Worm (Caenorhabditis elegans) whole organism, late embryonic: ENCODE data around the gene eif-1.

Experiments
- K09A11.1 ChIP-seq: sonication (generic microtip); optimal IDR thresholded peaks from 2 replicates; lab custom pipeline; 2017; ENCODE audit warnings: antibody characterized with exemption, mild to moderate bottlenecking, missing genetic modification characterization, missing compliant biosample characterization; ENCODE audit not compliant: insufficient read depth
- T23F11.4 ChIP-seq: fragments of 200-800 bp; sonication (Bioruptor generic); optimal IDR thresholded peaks from 2 replicates; lab custom pipeline; 2018; ENCODE audit warnings: mild to moderate bottlenecking, missing genetic modification characterization, missing compliant biosample characterization
- Y22D7AL.16 ChIP-seq: sonication (generic microtip); optimal IDR thresholded peaks from 2 replicates; lab custom pipeline; 2016; ENCODE audit warnings: missing genetic modification characterization, missing compliant biosample characterization
- ahr-1 ChIP-seq: sonication (generic microtip); optimal IDR thresholded peaks from 2 replicates; lab custom pipeline; 2016; ENCODE audit warnings: missing genetic modification characterization, missing compliant biosample characterization
- ama-1 ChIP-seq: fragments of 150-350 bp; optimal IDR thresholded peaks from 2 replicates; lab custom pipeline; 2014
- ceh-14 ChIP-seq: sonication (generic microtip); optimal IDR thresholded peaks from 2 replicates; lab custom pipeline; 2016; ENCODE audit warnings: missing genotype, missing genetic modification characterization, missing compliant biosample characterization
- ceh-19 ChIP-seq: fragments of 200-800 bp; sonication (Bioruptor generic); optimal IDR thresholded peaks from 2 replicates; lab custom pipeline; 2018; ENCODE audit warnings: mild to moderate bottlenecking, missing genetic modification characterization, missing compliant biosample characterization
- ceh-2 ChIP-seq: sonication (generic microtip); optimal IDR thresholded peaks from 2 replicates; lab custom pipeline; 2016; ENCODE audit warnings: missing genotype, missing genetic modification characterization, missing compliant biosample characterization
- ceh-22 ChIP-seq: sonication (generic microtip); optimal IDR thresholded peaks from 2 replicates; lab custom pipeline; 2017; ENCODE audit warnings: missing biosample characterization, missing genetic modification characterization
- ceh-30 ChIP-seq: fragments of 150-350 bp; optimal IDR thresholded peaks from 2 replicates; lab custom pipeline; 2014; ENCODE audit warnings: missing biosample characterization, missing genetic modification characterization
- ceh-48 ChIP-seq: sonication (generic microtip); optimal IDR thresholded peaks from 2 replicates; lab custom pipeline; 2016; ENCODE audit warnings: missing genetic modification characterization, inconsistent platforms, missing compliant biosample characterization
- ceh-6 ChIP-seq: fragments of 200-800 bp; sonication (Bioruptor generic); optimal IDR thresholded peaks from 2 replicates; lab custom pipeline; 2018; ENCODE audit warnings: mild to moderate bottlenecking, missing genetic modification characterization, missing compliant biosample characterization
- ceh-9 ChIP-seq: sonication (generic microtip); optimal IDR thresholded peaks from 2 replicates; lab custom pipeline; 2016; ENCODE audit warnings: mild to moderate bottlenecking, missing genetic modification characterization, inconsistent platforms, missing compliant biosample characterization
- elt-2 ChIP-seq: sonication (generic microtip); optimal IDR thresholded peaks from 2 replicates; lab custom pipeline; 2016; ENCODE audit warnings: missing genetic modification reagents, missing genetic modification characterization, missing compliant biosample characterization
- elt-4 ChIP-seq: sonication (generic microtip); optimal IDR thresholded peaks from 2 replicates; lab custom pipeline; 2016; ENCODE audit warnings: missing genetic modification characterization, missing compliant biosample characterization
- eyg-1 ChIP-seq: sonication (generic microtip); optimal IDR thresholded peaks from 2 replicates; lab custom pipeline; 2016; ENCODE audit warnings: missing genotype, missing genetic modification characterization, missing compliant biosample characterization
- fax-1 ChIP-seq: sonication (generic microtip); optimal IDR thresholded peaks from 2 replicates; lab custom pipeline; 2016; ENCODE audit warnings: missing genotype, missing genetic modification characterization, missing compliant biosample characterization
- fkh-10 ChIP-seq: fragments of 150-350 bp; optimal IDR thresholded peaks from 2 replicates; lab custom pipeline; 2014; ENCODE audit warnings: missing biosample characterization, missing genetic modification reagents, missing genetic modification characterization
- fkh-6 ChIP-seq: sonication (generic microtip); optimal IDR thresholded peaks from 2 replicates; lab custom pipeline; 2016; ENCODE audit warnings: missing genetic modification characterization, missing compliant biosample characterization
- gmeb-2 ChIP-seq: sonication (generic microtip); optimal IDR thresholded peaks from 2 replicates; lab custom pipeline; 2016; ENCODE audit warnings: missing genetic modification characterization, inconsistent platforms, missing compliant biosample characterization
- hlh-13 ChIP-seq: fragments of 200-800 bp; sonication (Bioruptor generic); optimal IDR thresholded peaks from 2 replicates; lab custom pipeline; 2018; ENCODE audit warnings: mild to moderate bottlenecking, missing genetic modification characterization, missing compliant biosample characterization
- hlh-6 ChIP-seq: sonication (generic microtip); optimal IDR thresholded peaks from 2 replicates; lab custom pipeline; 2016; ENCODE audit warnings: missing genotype, missing genetic modification characterization, missing compliant biosample characterization
- madf-2 ChIP-seq: sonication (generic microtip); optimal IDR thresholded peaks from 2 replicates; lab custom pipeline; 2017; ENCODE audit warnings: missing genetic modification characterization, missing compliant biosample characterization
- mec-3 ChIP-seq: sonication (generic microtip); optimal IDR thresholded peaks from 2 replicates; lab custom pipeline; 2016; ENCODE audit warnings: borderline replicate concordance, missing genetic modification characterization, missing compliant biosample characterization
- nhr-11 ChIP-seq: fragments of 150-350 bp; optimal IDR thresholded peaks from 2 replicates; lab custom pipeline; 2014; ENCODE audit warnings: missing biosample characterization, missing genetic modification characterization
- npax-4 ChIP-seq: sonication (generic microtip); optimal IDR thresholded peaks from 2 replicates; lab custom pipeline; 2016; ENCODE audit warnings: missing genetic modification characterization, missing compliant biosample characterization
- pag-3 ChIP-seq: sonication (generic microtip); optimal IDR thresholded peaks from 2 replicates; lab custom pipeline; 2016; ENCODE audit warnings: missing compliant biosample characterization, missing genetic modification characterization, borderline replicate concordance
- pat-9 ChIP-seq: fragments of 200-800 bp; sonication (Bioruptor generic); optimal IDR thresholded peaks from 2 replicates; lab custom pipeline; 2018; ENCODE audit warnings: mild to moderate bottlenecking, missing genetic modification characterization, moderate library complexity, missing compliant biosample characterization
- pha-4 ChIP-seq: fragments of 150-350 bp; optimal IDR thresholded peaks from 2 replicates; lab custom pipeline; 2018; ENCODE audit warnings: missing biosample characterization, missing genetic modification reagents, missing genetic modification characterization
- pqm-1 ChIP-seq: sonication (generic microtip); optimal IDR thresholded peaks from 2 replicates; lab custom pipeline; 2016; ENCODE audit warnings: missing genetic modification characterization, missing compliant biosample characterization
- pros-1 ChIP-seq: fragments of 150-350 bp; optimal IDR thresholded peaks from 2 replicates; lab custom pipeline; 2014; ENCODE audit warnings: missing biosample characterization, missing genetic modification reagents, missing genetic modification characterization
- ref-2 ChIP-seq: sonication (generic microtip); optimal IDR thresholded peaks from 2 replicates; lab custom pipeline; 2016; ENCODE audit warnings: missing genetic modification characterization, missing compliant biosample characterization
- rnt-1 ChIP-seq: sonication (generic microtip); optimal IDR thresholded peaks from 2 replicates; lab custom pipeline; 2016; ENCODE audit warnings: missing genetic modification characterization, missing compliant biosample characterization
- sox-2 ChIP-seq: fragments of 200-800 bp; sonication (Bioruptor generic); IDR thresholded peaks from 2 replicates; pipeline ENCODE4 v1.3.6; 2022; ENCODE audit warnings: missing genetic modification reagents, missing genetic modification characterization, missing compliant biosample characterization
- sox-4 ChIP-seq: sonication (generic microtip); optimal IDR thresholded peaks from 2 replicates; lab custom pipeline; 2017; ENCODE audit warnings: mild to moderate bottlenecking, missing genetic modification characterization, inconsistent platforms, missing compliant biosample characterization
- tbx-2 ChIP-seq: sonication (generic microtip); optimal IDR thresholded peaks from 2 replicates; lab custom pipeline; 2016; ENCODE audit warnings: missing genetic modification characterization, missing compliant biosample characterization
- tbx-7 ChIP-seq: sonication (generic microtip); optimal IDR thresholded peaks from 2 replicates; lab custom pipeline; 2016; ENCODE audit warnings: missing genotype, missing genetic modification characterization, missing compliant biosample characterization
- unc-3 ChIP-seq, 2 experiments: fragments of 200-800 bp in 1 of 2; sonication (Bioruptor generic) in 1 of 2; sonication (generic microtip) in 1 of 2; conservative IDR thresholded peaks in 1 of 2; optimal IDR thresholded peaks in 1 of 2; 2 replicates each; pipeline versions ENCODE4 v1.3.6 to Lab custom; 2016 to 2022; ENCODE audit warnings: missing compliant biosample characterization in 2 of 2, missing genetic modification characterization in 2 of 2, missing genetic modification reagents in 1 of 2
- zip-5 ChIP-seq: sonication (generic microtip); optimal IDR thresholded peaks from 2 replicates; lab custom pipeline; 2016; ENCODE audit warnings: missing genetic modification characterization, missing compliant biosample characterization
- ztf-16 ChIP-seq: sonication (generic microtip); optimal IDR thresholded peaks from 2 replicates; lab custom pipeline; 2017; ENCODE audit warnings: missing genetic modification characterization, missing compliant biosample characterization

eif-1 gene

DNA sequence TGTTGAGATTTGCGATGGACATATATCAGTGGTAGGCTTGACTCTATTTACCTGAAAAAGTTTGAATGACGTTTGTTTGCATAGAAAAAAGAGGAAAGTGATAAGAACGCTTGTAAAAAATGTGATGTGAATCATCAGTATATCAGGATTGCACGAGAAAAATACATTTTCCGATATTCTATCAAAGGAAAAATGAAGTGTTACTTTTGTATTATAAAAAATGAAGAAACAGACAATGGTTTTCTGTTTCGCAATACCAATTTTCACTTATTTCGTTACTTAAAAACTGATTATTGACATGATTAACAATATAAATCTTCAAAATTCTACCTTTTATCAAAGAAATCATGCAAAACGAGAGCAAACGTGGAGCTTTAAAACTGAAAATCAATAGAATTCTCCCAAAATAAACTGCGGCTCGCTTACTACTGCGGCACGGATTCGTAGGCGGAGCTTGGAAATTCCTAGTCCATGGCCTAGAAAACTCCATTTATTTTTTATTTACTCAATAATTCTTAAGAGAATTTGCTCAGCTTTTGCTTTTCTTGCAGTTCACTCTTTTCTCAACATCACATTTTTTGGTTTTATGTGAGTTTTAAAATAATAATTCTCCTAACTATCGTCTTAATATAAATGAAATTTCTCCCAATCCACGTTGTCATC lies at the start of gene eif-1, which contains the start of gene vps-24 (continued):
- TF ChIP-seq ztf-16 (tag; lab: Kevin White, UChicago) (no peak), nhr-11 (tag; lab: Kevin White, UChicago) (no peak), ceh-6 (GFP tag; lab: Kevin White, UChicago) (no peak), pat-9 (tag; lab: Kevin White, UChicago) (no peak), fkh-6 (tag; lab: Kevin White, UChicago) (no peak), ceh-14 (tag; lab: Kevin White, UChicago) (peak; percentile 16), fkh-10 (no peak), pros-1 (tag; lab: Kevin White, UChicago) (no peak), sox-2 (GFP tag; lab: Robert Waterston, UW) (no peak), T23F11.4 (GFP tag; lab: Kevin White, UChicago) (no peak), ref-2 (no peak), ama-1 (no peak), gmeb-2 (no peak), tbx-2 (tag; lab: Kevin White, UChicago) (peak; percentile 62), zip-5 (tag; lab: Kevin White, UChicago) (peak; percentile 32), pag-3 (tag; lab: Kevin White, UChicago) (no peak), hlh-13 (GFP tag; lab: Kevin White, UChicago) (no peak)

DNA sequence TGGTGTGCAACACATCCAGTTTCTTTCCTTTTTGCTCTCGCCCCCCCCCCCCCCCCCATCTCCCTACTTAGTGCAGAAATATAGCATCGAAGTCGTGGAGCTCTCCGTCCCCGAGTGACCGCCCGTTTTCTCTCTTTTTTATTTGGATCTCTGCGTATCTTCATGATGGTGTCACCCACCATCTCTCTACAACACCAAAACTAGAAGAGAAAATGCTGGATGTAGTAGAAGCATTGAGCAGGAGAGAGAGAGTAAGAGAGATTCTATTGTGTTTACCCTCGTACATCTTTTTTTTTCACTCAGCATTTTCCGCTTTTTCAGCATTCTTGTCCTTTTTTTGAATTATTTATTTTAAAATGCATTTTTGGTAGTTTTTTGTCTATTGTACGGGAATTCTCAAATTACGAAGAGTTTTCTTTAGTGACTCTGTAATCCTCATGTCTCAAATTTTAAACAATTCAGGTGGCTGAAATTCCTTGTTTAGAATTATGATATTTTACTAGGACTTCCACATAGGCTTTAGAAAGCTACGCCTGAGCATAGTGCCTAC lies 49.1 kb upstream of the eif-1 start:
- TF ChIP-seq elt-4, result no peak
- TF ChIP-seq ceh-9 (tag; lab: Kevin White, UChicago), result no peak
- TF ChIP-seq ceh-22 (tag; lab: Kevin White, UChicago), result no peak

DNA sequence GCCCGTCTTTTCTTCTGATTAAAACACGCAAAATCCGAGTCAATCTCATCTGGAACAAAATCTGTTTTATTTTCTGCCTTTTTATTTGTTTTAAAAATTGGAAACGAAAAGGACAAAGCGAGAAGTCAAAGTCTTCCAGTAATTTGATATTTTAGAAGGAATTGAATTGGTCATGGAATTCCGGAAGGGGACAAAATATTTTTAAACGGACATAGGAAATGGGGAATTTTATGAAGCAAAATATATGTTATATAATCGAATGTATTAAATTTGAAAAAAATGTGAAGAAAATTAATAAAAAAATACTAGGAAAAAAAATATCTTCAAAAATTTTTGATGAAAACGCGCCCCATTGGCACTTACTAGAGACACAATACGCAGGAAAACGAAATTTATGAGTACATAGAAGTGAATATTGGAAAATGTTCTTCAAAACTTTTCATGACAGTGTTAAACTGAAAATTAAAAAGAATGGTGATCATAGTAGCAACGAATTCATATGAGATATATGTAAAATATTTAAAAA lies 47.3 kb upstream of the eif-1 start, which contains the start of gene F33G12.7:
Gene F33G12.7, minus strand, starts transcription at position 51 of the 526 bp plus-strand sequence.
- no peak for TF ChIP-seq gmeb-2
- TF ChIP-seq pros-1 (tag; lab: Kevin White, UChicago), result no peak
- no peak for TF ChIP-seq ahr-1 (tag; lab: Kevin White, UChicago)
- TF ChIP-seq elt-2 (tag; lab: Kevin White, UChicago), result peak; percentile 62
- TF ChIP-seq madf-2 (tag; lab: Kevin White, UChicago), result no peak
- TF ChIP-seq, all 69 proteins: peak for 1

- no peak for TF ChIP-seq nhr-11 (tag; lab: Kevin White, UChicago)
- TF ChIP-seq pat-9 (tag; lab: Kevin White, UChicago), result no peak
- no peak for TF ChIP-seq tbx-7 (tag; lab: Kevin White, UChicago)
- TF ChIP-seq fax-1 (tag; lab: Kevin White, UChicago), result no peak
- no peak for TF ChIP-seq Y22D7AL.16 (tag; lab: Kevin White, UChicago)
- TF ChIP-seq ceh-2, result no peak
- TF ChIP-seq elt-2 (tag; lab: Kevin White, UChicago), result peak; percentile 45
- TF ChIP-seq, all 69 proteins: peak for 1
Measured at ce11 chrII:5039912-5040311, 46.5 kb upstream of the eif-1 start, which contains the start of gene golg-2. Gene golg-2 (minus strand): TSS chrII:5040091.

DNA sequence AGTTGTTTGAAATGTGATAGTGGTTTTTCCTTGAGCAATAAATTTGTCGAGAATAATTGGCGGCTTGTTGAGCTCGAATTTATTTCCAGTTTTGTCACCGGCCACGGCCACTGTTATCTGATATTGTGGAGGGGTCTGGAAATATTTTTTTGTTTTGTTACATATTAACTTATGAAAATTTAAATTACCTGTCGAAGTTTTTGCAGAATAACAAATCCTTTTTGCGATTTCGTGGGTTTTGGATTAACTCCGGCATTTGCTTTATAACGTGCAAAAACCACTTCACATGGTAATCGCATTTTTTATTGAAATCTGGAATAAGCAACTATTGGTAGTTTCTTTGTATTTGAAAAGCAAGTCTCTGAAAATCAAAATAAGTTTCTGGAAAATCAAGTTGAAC lies 42.7 kb upstream of the eif-1 start, which contains the start of gene lrr-1:
Gene lrr-1, minus strand, starts transcription at position 312 of the 400 bp plus-strand sequence.
- TF ChIP-seq Y22D7AL.16 (tag; lab: Kevin White, UChicago) (no peak), K09A11.1 (tag; lab: Kevin White, UChicago) (no peak), fax-1 (tag; lab: Kevin White, UChicago) (no peak), ceh-19 (GFP tag; lab: Kevin White, UChicago) (no peak), ceh-30 (tag; lab: Kevin White, UChicago) (no peak), rnt-1 (tag; lab: Kevin White, UChicago) (no peak), ceh-48 (tag; lab: Kevin White, UChicago) (no peak), pqm-1 (tag; lab: Kevin White, UChicago) (no peak), sox-4 (tag; lab: Kevin White, UChicago) (no peak), eyg-1 (no peak), npax-4 (tag; lab: Kevin White, UChicago) (no peak), fkh-10 (no peak), pag-3 (tag; lab: Kevin White, UChicago) (no peak), unc-3 (GFP tag; conservative IDR thresholded peaks at IDR 0.05; lab: Robert Waterston, UW) (no peak), unc-3 (tag; optimal IDR thresholded peaks at IDR 0.05; lab: Kevin White, UChicago) (no peak), mec-3 (tag; lab: Kevin White, UChicago) (no peak), pha-4 (no peak), hlh-6 (tag; lab: Kevin White, UChicago) (no peak)
- TF ChIP-seq, all 69 proteins: peak for 0
